Worm (Caenorhabditis elegans): ENCODE results near the gene mrpl-42.

ce11 chrIV:9104071-9105016, 10.1 kb upstream of the mrpl-42 start, which contains the start of the genes C01F6.14 and fem-3:
- no peak for TF ChIP-seq mec-3 (tag; optimal IDR thresholded peaks at IDR 0.05; ENCODE audit: borderline replicate concordance)
- no peak for TF ChIP-seq pha-4 (tag; optimal IDR thresholded peaks at IDR 0.05)

Measured in whole organism, late embryonic.